Fruit fly (Drosophila melanogaster) whole organism, prepupa: ENCODE data around the gene Mesh1.

Source experiments
- Blimp-1 ChIP-seq: fragments of 200-800 bp; sonication (Bioruptor generic); optimal IDR thresholded peaks from 3 replicates; lab custom pipeline; 2017; ENCODE audit warnings: missing biosample characterization, missing genetic modification characterization, mild to moderate bottlenecking, moderate library complexity, missing genetic modification reagents
- CG34406 ChIP-seq: fragments of 200-800 bp; sonication (Bioruptor generic); optimal IDR thresholded peaks from 3 replicates; lab custom pipeline; 2016; ENCODE audit warnings: missing biosample characterization, missing genetic modification characterization
- CG6276 ChIP-seq: fragments of 200-800 bp; sonication (Bioruptor generic); optimal IDR thresholded peaks from 2 replicates; lab custom pipeline; 2017; ENCODE audit warnings: missing biosample characterization, mild to moderate bottlenecking, missing genetic modification characterization
- CG8632 ChIP-seq: fragments of 200-800 bp; sonication (Bioruptor generic); optimal IDR thresholded peaks from 3 replicates; lab custom pipeline; 2016; ENCODE audit warnings: missing biosample characterization, missing genetic modification characterization
- Gug ChIP-seq: fragments of 200-800 bp; sonication (Bioruptor generic); IDR thresholded peaks from 2 replicates; pipeline ENCODE4 v1.3.6; 2022; ENCODE audit warnings: missing biosample characterization, missing genetic modification characterization
- achi ChIP-seq: fragments of 200-800 bp; sonication (Bioruptor generic); optimal IDR thresholded peaks from 3 replicates; lab custom pipeline; 2016; ENCODE audit warnings: missing biosample characterization, missing genetic modification characterization
- dsx ChIP-seq: fragments of 200-800 bp; optimal IDR thresholded peaks from 3 replicates; lab custom pipeline; 2019; ENCODE audit warnings: missing biosample characterization, mild to moderate bottlenecking, missing genetic modification characterization, moderate library complexity; ENCODE audit not compliant: poor library complexity, severe bottlenecking
- lz ChIP-seq: fragments of 200-800 bp; sonication (Bioruptor generic); optimal IDR thresholded peaks from 3 replicates; lab custom pipeline; 2016; ENCODE audit warnings: missing biosample characterization, missing genetic modification characterization
- vri ChIP-seq: fragments of 200-800 bp; sonication (Bioruptor generic); optimal IDR thresholded peaks from 3 replicates; lab custom pipeline; 2016; ENCODE audit warnings: missing biosample characterization, mild to moderate bottlenecking, missing genetic modification characterization

DNA sequence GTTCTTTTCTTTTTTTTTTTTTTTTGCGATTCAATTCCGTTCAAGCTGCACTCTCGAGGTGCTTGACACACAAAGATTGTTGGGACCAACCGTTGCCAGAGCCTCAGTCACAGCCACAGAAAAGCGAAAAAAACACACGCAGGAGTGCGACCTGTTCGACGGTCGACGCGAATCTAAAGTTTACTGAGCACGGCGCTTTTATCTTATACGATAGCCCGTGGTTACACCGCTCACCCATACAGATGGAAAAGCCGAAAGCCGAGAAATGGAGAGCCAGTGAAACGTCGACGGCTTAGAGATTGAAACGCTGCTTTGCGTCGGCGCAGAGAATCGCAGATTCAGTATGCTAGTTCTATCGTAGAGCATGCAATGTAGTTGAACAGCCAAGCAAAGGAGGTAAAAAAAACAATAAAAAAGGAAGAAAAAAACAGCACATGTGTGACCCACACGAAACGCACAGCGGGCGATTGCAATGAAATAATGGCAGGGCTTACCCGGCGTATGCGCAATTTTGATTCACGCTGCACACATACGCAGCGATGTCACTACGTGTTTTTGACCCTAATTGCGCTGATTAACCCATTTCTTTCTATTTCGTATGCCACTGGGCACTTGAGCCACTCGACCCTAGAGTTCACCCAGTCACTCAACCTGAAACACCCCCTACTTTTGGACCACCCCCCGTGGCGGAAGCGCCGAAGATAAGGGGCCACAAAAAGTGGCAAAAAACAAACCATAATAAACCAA lies 48.1 kb upstream of the Mesh1 start, which contains the start of gene SP1029:
- TF ChIP-seq Gug (GFP tag; lab: Robert Waterston, UW), result no peak
- TF ChIP-seq achi (GFP tag; lab: Kevin White, UChicago), result no peak
- TF ChIP-seq lz (GFP tag; lab: Kevin White, UChicago), result no peak
- TF ChIP-seq dsx (GFP tag; lab: Kevin White, UChicago), result no peak
- no peak for TF ChIP-seq vri (GFP tag; lab: Kevin White, UChicago)
- no peak for TF ChIP-seq Blimp-1 (GFP tag; lab: Kevin White, UChicago)
- no peak for TF ChIP-seq CG34406 (GFP tag; lab: Kevin White, UChicago)
- no peak for TF ChIP-seq CG8632 (GFP tag; lab: Kevin White, UChicago)
- TF ChIP-seq CG6276 (GFP tag; lab: Kevin White, UChicago), result peak; percentile 26
